Worm (Caenorhabditis elegans) whole organism, L1 larva: Measurements from ENCODE around the gene nlp-81.

Experiments
- egl-27 ChIP-seq, 2 experiments: fragments of 150-350 bp in 1 of 2; sonication (generic microtip); optimal IDR thresholded peaks; 3 replicates each; lab custom pipeline; 2017 to 2018; ENCODE audit warnings: missing biosample characterization in 2 of 2, missing genetic modification characterization in 2 of 2, missing genetic modification reagents in 2 of 2
- fos-1 ChIP-seq: fragments of 150-350 bp; optimal IDR thresholded peaks from 2 replicates; lab custom pipeline; 2014; ENCODE audit warnings: missing biosample characterization, missing genetic modification characterization
- lin-15B ChIP-seq: fragments of 150-350 bp; sonication (generic microtip); optimal IDR thresholded peaks from 3 replicates; lab custom pipeline; 2014; ENCODE audit warnings: missing biosample characterization, missing genetic modification characterization
- lin-35 ChIP-seq, 2 experiments: fragments of 150-350 bp; optimal IDR thresholded peaks; 2 replicates each; lab custom pipeline; 2014; ENCODE audit warnings: missing biosample characterization in 2 of 2, missing genetic modification characterization in 2 of 2, missing genetic modification reagents in 2 of 2
- nhr-11 ChIP-seq: fragments of 150-350 bp; optimal IDR thresholded peaks from 2 replicates; lab custom pipeline; 2014; ENCODE audit warnings: missing biosample characterization, missing genetic modification characterization
- nhr-84 ChIP-seq: sonication (generic microtip); optimal IDR thresholded peaks from 2 replicates; lab custom pipeline; 2017; ENCODE audit warnings: missing biosample characterization, missing genetic modification characterization
- snpc-4 ChIP-seq: fragments of 150-350 bp; optimal IDR thresholded peaks from 2 replicates; lab custom pipeline; 2014; ENCODE audit warnings: missing biosample characterization, missing genetic modification characterization
- snu-23 ChIP-seq: sonication (generic microtip); optimal IDR thresholded peaks from 2 replicates; lab custom pipeline; 2016; ENCODE audit warnings: missing genetic modification characterization, missing compliant biosample characterization

- no peak for TF ChIP-seq snu-23 (GFP tag; lab: Kevin White, UChicago)
- no peak for TF ChIP-seq egl-27 (tag; optimal IDR thresholded peaks at IDR 0.05; lab: Kevin White, UChicago)
- no peak for TF ChIP-seq lin-35 (GFP tag; optimal IDR thresholded peaks at IDR 0.05; lab: Kevin White, UChicago)
- no peak for TF ChIP-seq snpc-4 (tag; lab: Kevin White, UChicago)
- no peak for TF ChIP-seq lin-15B (tag; lab: Kevin White, UChicago)
- TF ChIP-seq nhr-11 (tag; lab: Kevin White, UChicago): no peak
- TF ChIP-seq fos-1 (tag; lab: Kevin White, UChicago): no peak
- no peak for TF ChIP-seq nhr-84
Observed at ce11 chrIV:3176067-3176758, at the start of gene nlp-81.
